Fruit fly (Drosophila melanogaster): ENCODE data around the gene Prp4k.

The Prp4k gene

dm6 chr3L:246644-247199, 35.5 kb upstream of the Prp4k start (continued):
- TF ChIP-seq sna (GFP tag; IDR thresholded peaks at IDR 0.05; ENCODE audit: partially characterized antibody) (peak; percentile 51; the same call in 1 of the 2 replicates), CG11247 (GFP tag; IDR thresholded peaks at IDR 0.05) (no peak; the same call in none of the 2 replicates), Lhr (GFP tag; optimal IDR thresholded peaks at IDR 0.05) (peak; percentile 83), YL-1 (GFP tag; optimal IDR thresholded peaks at IDR 0.05) (peak; percentile 91), ci (GFP tag; IDR thresholded peaks at IDR 0.05) (peak; percentile 84), CG4617 (GFP tag; optimal IDR thresholded peaks at IDR 0.05; ENCODE audit: borderline replicate concordance) (peak; percentile 94), CG31441 (GFP tag; IDR thresholded peaks at IDR 0.05) (no peak), CG32772 (GFP tag; IDR thresholded peaks at IDR 0.05) (no peak), CoRest (tag; optimal IDR thresholded peaks at IDR 0.05) (no peak), wek (GFP tag; optimal IDR thresholded peaks at IDR 0.05) (no peak), ERR (GFP tag; optimal IDR thresholded peaks at IDR 0.05) (peak; percentile 24), nau (GFP tag; optimal IDR thresholded peaks at IDR 0.05) (no peak), dmrt99B (tag; optimal IDR thresholded peaks at IDR 0.05) (no peak), Mad (GFP tag; optimal IDR thresholded peaks at IDR 0.05) (peak; percentile 9), CG12104 (GFP tag; optimal IDR thresholded peaks at IDR 0.05) (no peak), Blimp-1 (GFP tag; optimal IDR thresholded peaks at IDR 0.05) (no peak), twi (tag; optimal IDR thresholded peaks at IDR 0.05) (peak; percentile 44), schlank (tag; optimal IDR thresholded peaks at IDR 0.05) (no peak), Neu2 (GFP tag; optimal IDR thresholded peaks at IDR 0.05; ENCODE audit: borderline replicate concordance) (no peak), slbo (GFP tag; IDR thresholded peaks at IDR 0.05) (peak; percentile 69), corto (GFP tag; optimal IDR thresholded peaks at IDR 0.05) (no peak), Poxn (GFP tag; IDR thresholded peaks at IDR 0.05) (no peak), Bgb (GFP tag; IDR thresholded peaks at IDR 0.05; ENCODE audit: partially characterized antibody) (peak; percentile 75), HmgD (GFP tag; optimal IDR thresholded peaks at IDR 0.05) (peak; percentile 51), Hsf (GFP tag; optimal IDR thresholded peaks at IDR 0.05) (peak; percentile 49), CG9797 (GFP tag; optimal IDR thresholded peaks at IDR 0.05) (peak; percentile 49), CG2120 (GFP tag; optimal IDR thresholded peaks at IDR 0.05) (peak; percentile 53), Ssrp (tag; optimal IDR thresholded peaks at IDR 0.05) (no peak), row (GFP tag; IDR thresholded peaks at IDR 0.05) (peak; percentile 50), CG30431 (GFP tag; optimal IDR thresholded peaks at IDR 0.05) (no peak), Adf1 (GFP tag; IDR thresholded peaks at IDR 0.05) (peak; percentile 35; the same call in 1 of the 2 replicates), pan (optimal IDR thresholded peaks at IDR 0.05) (no peak), pan (GFP tag; optimal IDR thresholded peaks at IDR 0.05 in 1 of 2, IDR thresholded peaks at IDR 0.05 in 1 of 2) (peak in 1 of 2 experiments; percentile 28), hb (GFP tag; IDR thresholded peaks at IDR 0.05; ENCODE audit: partially characterized antibody) (peak; percentile 79), CG10979 (tag; optimal IDR thresholded peaks at IDR 0.05) (peak; percentile 19), CG32767 (GFP tag; IDR thresholded peaks at IDR 0.05) (peak; percentile 33; the same call in 1 of the 2 replicates), hkb (optimal IDR thresholded peaks at IDR 0.05) (no peak), hkb (GFP tag; IDR thresholded peaks at IDR 0.05) (peak; percentile 13; the same call in 1 of the 2 replicates), Trl (optimal IDR thresholded peaks at IDR 0.05) (no peak), Trl (GFP tag; optimal IDR thresholded peaks at IDR 0.05) (peak; percentile 50), vvl (GFP tag; IDR thresholded peaks at IDR 0.05) (no peak), lab (GFP tag; optimal IDR thresholded peaks at IDR 0.05) (no peak), CG13775 (GFP tag; optimal IDR thresholded peaks at IDR 0.05) (peak; percentile 54), nmo (GFP tag; optimal IDR thresholded peaks at IDR 0.05) (peak; percentile 64), tx (GFP tag; optimal IDR thresholded peaks at IDR 0.05) (no peak), CG18011 (GFP tag; optimal IDR thresholded peaks at IDR 0.05) (no peak), klu (GFP tag; IDR thresholded peaks at IDR 0.05) (no peak), CG18262 (tag; optimal IDR thresholded peaks at IDR 0.05) (no peak), mam (GFP tag; optimal IDR thresholded peaks at IDR 0.05) (peak; percentile 41), p53 (GFP tag; optimal IDR thresholded peaks at IDR 0.05) (peak; percentile 17), BEAF-32 (GFP tag; optimal IDR thresholded peaks at IDR 0.05) (peak; percentile 68)

All from whole organism, embryonic.